Worm (Caenorhabditis elegans) whole organism, young adult: ENCODE data around the gene ZK185.4.

Source experiments
- B0336.3 ChIP-seq: fragments of 200-800 bp; sonication (Bioruptor generic); IDR thresholded peaks from 2 replicates; pipeline ENCODE4 v1.3.6; 2022; ENCODE audit warnings: missing genetic modification characterization, missing compliant biosample characterization
- C17E4.6 ChIP-seq: fragments of 200-800 bp; sonication (Bioruptor generic); IDR thresholded peaks from 2 replicates; pipeline ENCODE4 v1.3.6; 2022; ENCODE audit warnings: missing genetic modification reagents, missing genetic modification characterization, missing compliant biosample characterization
- D2030.7 ChIP-seq: fragments of 200-800 bp; sonication (Bioruptor generic); IDR thresholded peaks from 2 replicates; pipeline ENCODE4 v1.3.6; 2022; ENCODE audit warnings: missing genetic modification reagents, missing genetic modification characterization, missing compliant biosample characterization
- F39B2.1 ChIP-seq: fragments of 200-800 bp; sonication (Bioruptor generic); IDR thresholded peaks from 2 replicates; pipeline ENCODE4 v1.3.6; 2022; ENCODE audit warnings: missing genetic modification reagents, missing genetic modification characterization, missing compliant biosample characterization
- F49E8.2 ChIP-seq: sonication (generic microtip); optimal IDR thresholded peaks from 3 replicates; lab custom pipeline; 2017; ENCODE audit warnings: missing genetic modification characterization, mild to moderate bottlenecking, missing compliant biosample characterization, antibody characterized with exemption, moderate library complexity; ENCODE audit not compliant: insufficient read depth
- F55B11.4 ChIP-seq: sonication (generic microtip); optimal IDR thresholded peaks from 2 replicates; lab custom pipeline; 2016; ENCODE audit warnings: missing compliant biosample characterization, missing genetic modification characterization, borderline replicate concordance; ENCODE audit not compliant: insufficient read depth
- F57A8.1 ChIP-seq: fragments of 200-800 bp; sonication (Bioruptor generic); optimal IDR thresholded peaks from 2 replicates; lab custom pipeline; 2018; ENCODE audit warnings: mild to moderate bottlenecking, missing genetic modification characterization, moderate library complexity, missing compliant biosample characterization
- Y56A3A.18 ChIP-seq: fragments of 200-800 bp; sonication (Bioruptor generic); IDR thresholded peaks from 2 replicates; pipeline ENCODE4 v1.3.6; 2022; ENCODE audit warnings: missing genetic modification reagents, missing genetic modification characterization, missing compliant biosample characterization
- ZK185.1 ChIP-seq: sonication (generic microtip); optimal IDR thresholded peaks from 2 replicates; lab custom pipeline; 2016; ENCODE audit warnings: mild to moderate bottlenecking, missing genetic modification characterization, missing compliant biosample characterization; ENCODE audit not compliant: poor library complexity, severe bottlenecking
- aptf-2 ChIP-seq: fragments of 200-800 bp; sonication (Bioruptor generic); conservative IDR thresholded peaks from 2 replicates; pipeline ENCODE4 v1.3.6; 2022; ENCODE audit warnings: missing genetic modification reagents, missing genetic modification characterization, missing compliant biosample characterization
- atf-7 ChIP-seq: sonication (generic microtip); optimal IDR thresholded peaks from 2 replicates; lab custom pipeline; 2017; ENCODE audit warnings: mild to moderate bottlenecking, missing genetic modification characterization, missing compliant biosample characterization
- bed-1 ChIP-seq: fragments of 200-800 bp; sonication (Bioruptor generic); IDR thresholded peaks from 2 replicates; pipeline ENCODE4 v1.3.6; 2022; ENCODE audit warnings: missing genetic modification reagents, missing genetic modification characterization, missing compliant biosample characterization
- ceh-40 ChIP-seq: fragments of 200-800 bp; sonication (Bioruptor generic); IDR thresholded peaks from 2 replicates; pipeline ENCODE4 v1.3.6; 2022; ENCODE audit warnings: missing genetic modification characterization, missing compliant biosample characterization
- dox-1 ChIP-seq: fragments of 200-800 bp; sonication (Bioruptor generic); IDR thresholded peaks from 2 replicates; pipeline ENCODE4 v1.3.6; 2022; ENCODE audit warnings: missing genetic modification reagents, missing genetic modification characterization, missing compliant biosample characterization
- dpff-1 ChIP-seq: sonication (generic microtip); optimal IDR thresholded peaks from 2 replicates; lab custom pipeline; 2017; ENCODE audit warnings: mild to moderate bottlenecking, missing genetic modification characterization, missing compliant biosample characterization
- ekl-4 ChIP-seq: fragments of 200-800 bp; sonication (Bioruptor generic); IDR thresholded peaks from 2 replicates; pipeline ENCODE4 v1.3.6; 2022; ENCODE audit warnings: missing genetic modification reagents, missing genetic modification characterization, missing compliant biosample characterization
- hmg-1.2 ChIP-seq: fragments of 200-800 bp; sonication (Bioruptor generic); IDR thresholded peaks from 2 replicates; pipeline ENCODE4 v1.3.6; 2022; ENCODE audit warnings: missing genetic modification reagents, missing genetic modification characterization, missing compliant biosample characterization
- hmg-20 ChIP-seq: fragments of 200-800 bp; sonication (Bioruptor generic); IDR thresholded peaks from 2 replicates; pipeline ENCODE4 v1.3.6; 2022; ENCODE audit warnings: missing genetic modification reagents, missing genetic modification characterization, missing compliant biosample characterization
- lin-35 ChIP-seq, 3 experiments: fragments of 150-350 bp in 2 of 3; sonication (generic microtip) in 1 of 3; optimal IDR thresholded peaks; 2 replicates each; lab custom pipeline; 2014 to 2018; ENCODE audit warnings: missing biosample characterization in 3 of 3, missing genetic modification characterization in 3 of 3, missing genetic modification reagents in 3 of 3
- lin-54 ChIP-seq: fragments of 200-800 bp; sonication (Bioruptor generic); optimal IDR thresholded peaks from 2 replicates; lab custom pipeline; 2018; ENCODE audit warnings: mild to moderate bottlenecking, missing genetic modification characterization, missing compliant biosample characterization
- lsl-1 ChIP-seq: fragments of 200-800 bp; sonication (Bioruptor generic); optimal IDR thresholded peaks from 2 replicates; lab custom pipeline; 2018; ENCODE audit warnings: mild to moderate bottlenecking, missing genetic modification characterization, moderate library complexity, missing compliant biosample characterization
- madf-8 ChIP-seq: fragments of 200-800 bp; sonication (Bioruptor generic); conservative IDR thresholded peaks from 2 replicates; pipeline ENCODE4 v1.3.6; 2022; ENCODE audit warnings: missing genetic modification reagents, missing genetic modification characterization, missing compliant biosample characterization
- mel-28 ChIP-seq: sonication (generic microtip); optimal IDR thresholded peaks from 2 replicates; lab custom pipeline; 2016; ENCODE audit warnings: borderline replicate concordance, mild to moderate bottlenecking, missing genetic modification characterization, missing compliant biosample characterization
- mes-4 ChIP-seq: sonication (generic microtip); optimal IDR thresholded peaks from 2 replicates; lab custom pipeline; 2016; ENCODE audit warnings: missing genotype, missing genetic modification characterization, missing compliant biosample characterization
- nhr-120 ChIP-seq: fragments of 200-800 bp; sonication (Bioruptor generic); IDR thresholded peaks from 2 replicates; pipeline ENCODE4 v1.3.6; 2022; ENCODE audit warnings: missing genetic modification characterization, missing compliant biosample characterization
- nhr-80 ChIP-seq: sonication (generic microtip); optimal IDR thresholded peaks from 2 replicates; lab custom pipeline; 2016; ENCODE audit warnings: missing genetic modification characterization, missing compliant biosample characterization
- rec-8 ChIP-seq, 2 experiments: sonication (generic microtip); optimal IDR thresholded peaks; 2 replicates each; lab custom pipeline; 2016; ENCODE audit warnings: mild to moderate bottlenecking in 2 of 2, missing genetic modification characterization in 2 of 2, missing genetic modification reagents in 2 of 2, missing genotype in 2 of 2, missing biosample characterization in 1 of 2, missing compliant biosample characterization in 1 of 2, moderate library complexity in 1 of 2
- rpc-1 ChIP-seq, 2 experiments: fragments of 150-350 bp in 1 of 2; sonication (generic microtip) in 1 of 2; optimal IDR thresholded peaks; 2 replicates each; lab custom pipeline; 2014 to 2018; ENCODE audit warnings: missing biosample characterization in 1 of 2, missing genetic modification characterization in 1 of 2, missing genetic modification reagents in 1 of 2, missing genotype in 1 of 2
- snpc-1.1 ChIP-seq: sonication (generic microtip); optimal IDR thresholded peaks from 2 replicates; lab custom pipeline; 2017; ENCODE audit warnings: missing genetic modification characterization, mild to moderate bottlenecking, missing compliant biosample characterization, antibody characterized with exemption, moderate library complexity, missing genotype, missing genetic modification reagents; ENCODE audit not compliant: insufficient read depth
- snpc-3.4 ChIP-seq: sonication (generic microtip); optimal IDR thresholded peaks from 2 replicates; lab custom pipeline; 2017; ENCODE audit warnings: missing genetic modification characterization, mild to moderate bottlenecking, missing compliant biosample characterization, antibody characterized with exemption, moderate library complexity, missing genotype, missing genetic modification reagents
- unc-62 ChIP-seq: fragments of 150-350 bp; optimal IDR thresholded peaks from 2 replicates; lab custom pipeline; 2014; ENCODE audit warnings: missing biosample characterization, missing genetic modification reagents, missing genetic modification characterization
- ztf-26 ChIP-seq: sonication (generic microtip); optimal IDR thresholded peaks from 2 replicates; lab custom pipeline; 2017; ENCODE audit warnings: missing genetic modification characterization, missing compliant biosample characterization
- ztf-28 ChIP-seq: fragments of 200-800 bp; sonication (Bioruptor generic); IDR thresholded peaks from 2 replicates; pipeline ENCODE4 v1.3.6; 2022; ENCODE audit warnings: missing genetic modification reagents, missing genetic modification characterization, missing compliant biosample characterization
- ztf-3 ChIP-seq: fragments of 200-800 bp; sonication (Bioruptor generic); optimal IDR thresholded peaks from 2 replicates; lab custom pipeline; 2018; ENCODE audit warnings: mild to moderate bottlenecking, missing genetic modification characterization, missing compliant biosample characterization
- ztf-6 ChIP-seq: fragments of 200-800 bp; sonication (Bioruptor generic); IDR thresholded peaks from 2 replicates; pipeline ENCODE4 v1.3.6; 2022; ENCODE audit warnings: missing genetic modification reagents, missing genetic modification characterization, missing compliant biosample characterization

ZK185.4 gene

ce11 chrIV:4538672-4539071 lies 5.7 kb upstream of the ZK185.4 start (continued):
- TF ChIP-seq rec-8 (tag; optimal IDR thresholded peaks at IDR 0.05; lab: Kevin White, UChicago) (no peak), ztf-28 (GFP tag; lab: Robert Waterston, UW) (0 out of 2 replicates have a peak, but pooled peaks have one; percentile 41), lsl-1 (GFP tag; lab: Kevin White, UChicago) (peak; percentile 42), lin-54 (GFP tag; lab: Kevin White, UChicago) (peak; percentile 9), snpc-1.1 (tag; lab: Kevin White, UChicago) (peak; percentile 91), snpc-3.4 (tag; lab: Kevin White, UChicago) (peak; percentile 64), Y56A3A.18 (peak; percentile 33; the same call in 1 of the 2 replicates)
- TF ChIP-seq, all 124 proteins: peak for 25

ce11 chrIV:4536247-4536646 lies 3.3 kb upstream of the ZK185.4 start, which contains the start of gene ZK185.2:
Gene ZK185.2, plus strand, starts transcription at chrIV:4536547.
- TF ChIP-seq ZK185.1 (no peak), ztf-26 (tag; lab: Kevin White, UChicago) (no peak), mel-28 (tag; lab: Kevin White, UChicago) (no peak), F39B2.1 (GFP tag; lab: Robert Waterston, UW) (no peak), B0336.3 (GFP tag; lab: Robert Waterston, UW) (no peak), F55B11.4 (no peak), lsl-1 (GFP tag; lab: Kevin White, UChicago) (no peak), ztf-6 (GFP tag; lab: Robert Waterston, UW) (no peak), aptf-2 (GFP tag; lab: Robert Waterston, UW) (no peak), D2030.7 (no peak), F49E8.2 (tag; lab: Kevin White, UChicago) (no peak), C17E4.6 (GFP tag; lab: Robert Waterston, UW) (no peak), ztf-3 (GFP tag; lab: Kevin White, UChicago) (no peak), dpff-1 (tag; lab: Kevin White, UChicago) (no peak), ceh-40 (GFP tag; lab: Robert Waterston, UW) (no peak), F57A8.1 (GFP tag; lab: Kevin White, UChicago) (no peak), hmg-20 (GFP tag; lab: Robert Waterston, UW) (no peak), unc-62 (GFP tag; lab: Kevin White, UChicago) (no peak), nhr-120 (GFP tag; lab: Robert Waterston, UW) (no peak), ekl-4 (GFP tag; lab: Robert Waterston, UW) (no peak)

ce11 chrIV:4530170-4530569 lies 2.8 kb downstream of the ZK185.4 start, which contains the start of gene ZK185.3:
Gene ZK185.3, minus strand, starts transcription at chrIV:4530432.
- TF ChIP-seq rpc-1 (optimal IDR thresholded peaks at IDR 0.05; lab: Kevin White, UChicago) (no peak), rpc-1 (tag; optimal IDR thresholded peaks at IDR 0.05; lab: Kevin White, UChicago) (no peak), mes-4 (no peak), B0336.3 (GFP tag; lab: Robert Waterston, UW) (no peak), lin-54 (GFP tag; lab: Kevin White, UChicago) (no peak), madf-8 (GFP tag; lab: Robert Waterston, UW) (no peak), hmg-1.2 (GFP tag; lab: Robert Waterston, UW) (no peak), atf-7 (tag; lab: Kevin White, UChicago) (no peak), dox-1 (GFP tag; lab: Robert Waterston, UW) (0 out of 2 replicates have a peak, but pooled peaks have one; percentile 14), bed-1 (GFP tag; lab: Robert Waterston, UW) (no peak), nhr-80 (tag; lab: Kevin White, UChicago) (peak; percentile 72), lin-35 (GFP tag; optimal IDR thresholded peaks at IDR 0.05; lab: Kevin White, UChicago) (no peak)
